Worm (Caenorhabditis elegans): Measurements from ENCODE around the gene mnr-1.

DNA sequence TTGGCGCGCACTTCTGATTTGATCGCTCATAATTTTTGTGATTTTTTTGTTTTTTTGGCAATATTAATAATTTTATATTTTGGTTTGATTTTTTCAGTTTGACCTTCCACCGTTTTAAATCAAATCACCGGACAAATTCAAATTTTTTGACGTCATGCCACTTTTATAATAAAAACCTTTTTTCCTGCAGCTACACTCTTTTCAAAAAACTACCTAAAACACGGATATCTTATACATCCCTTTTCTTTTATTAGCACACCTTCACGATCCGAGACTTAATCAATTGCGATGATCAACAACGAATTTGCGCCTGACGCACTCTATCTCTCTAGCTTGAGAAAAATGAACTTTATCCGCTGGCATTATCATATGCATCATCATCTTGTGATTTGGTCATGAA is 45.0 kb upstream of the mnr-1 start, which contains the start of gene grd-2:
- TF ChIP-seq unc-62 (GFP tag; optimal IDR thresholded peaks at IDR 0.05), result no peak
- no peak for TF ChIP-seq ceh-82 (tag; optimal IDR thresholded peaks at IDR 0.05)
- TF ChIP-seq elt-2 (tag; optimal IDR thresholded peaks at IDR 0.05), result no peak
- TF ChIP-seq egl-27 (tag; optimal IDR thresholded peaks at IDR 0.05), result no peak
- no peak for TF ChIP-seq daf-12 (tag; optimal IDR thresholded peaks at IDR 0.05)
- TF ChIP-seq pqm-1 (tag; optimal IDR thresholded peaks at IDR 0.05), result no peak
